Worm (Caenorhabditis elegans) whole organism, L3 larva: ENCODE data around the gene cup-16.

Experiments used
- ceh-9 ChIP-seq: sonication (generic microtip); optimal IDR thresholded peaks from 2 replicates; lab custom pipeline; 2018; ENCODE audit warnings: missing biosample characterization, missing genetic modification characterization
- lin-15B ChIP-seq: fragments of 150-350 bp; optimal IDR thresholded peaks from 2 replicates; lab custom pipeline; 2014; ENCODE audit warnings: missing biosample characterization, missing genetic modification characterization
- nhr-237 ChIP-seq: fragments of 150-350 bp; optimal IDR thresholded peaks from 2 replicates; lab custom pipeline; 2014; ENCODE audit warnings: missing biosample characterization, missing genetic modification characterization
- nhr-25 ChIP-seq: sonication (generic microtip); optimal IDR thresholded peaks from 2 replicates; lab custom pipeline; 2017; ENCODE audit warnings: missing biosample characterization, missing genetic modification characterization
- nhr-28 ChIP-seq: fragments of 150-350 bp; optimal IDR thresholded peaks from 2 replicates; lab custom pipeline; 2014; ENCODE audit warnings: missing biosample characterization, missing genetic modification characterization
- nhr-67 ChIP-seq: fragments of 150-350 bp; optimal IDR thresholded peaks from 2 replicates; lab custom pipeline; 2014; ENCODE audit warnings: missing biosample characterization, missing genetic modification characterization
- pqm-1 ChIP-seq: fragments of 150-350 bp; optimal IDR thresholded peaks from 2 replicates; lab custom pipeline; 2017; ENCODE audit warnings: missing biosample characterization, missing genetic modification characterization, inconsistent platforms
- skn-1 ChIP-seq: fragments of 150-350 bp; optimal IDR thresholded peaks from 2 replicates; lab custom pipeline; 2014; ENCODE audit warnings: missing biosample characterization, missing genetic modification characterization
- snpc-4 ChIP-seq: fragments of 150-350 bp; optimal IDR thresholded peaks from 2 replicates; lab custom pipeline; 2014; ENCODE audit warnings: missing biosample characterization, missing genetic modification characterization
- zag-1 ChIP-seq: fragments of 150-350 bp; optimal IDR thresholded peaks from 2 replicates; lab custom pipeline; 2014; ENCODE audit warnings: missing biosample characterization, missing genetic modification characterization
- ztf-11 ChIP-seq: fragments of 150-350 bp; optimal IDR thresholded peaks from 2 replicates; lab custom pipeline; 2014; ENCODE audit warnings: missing biosample characterization, missing genetic modification characterization

DNA sequence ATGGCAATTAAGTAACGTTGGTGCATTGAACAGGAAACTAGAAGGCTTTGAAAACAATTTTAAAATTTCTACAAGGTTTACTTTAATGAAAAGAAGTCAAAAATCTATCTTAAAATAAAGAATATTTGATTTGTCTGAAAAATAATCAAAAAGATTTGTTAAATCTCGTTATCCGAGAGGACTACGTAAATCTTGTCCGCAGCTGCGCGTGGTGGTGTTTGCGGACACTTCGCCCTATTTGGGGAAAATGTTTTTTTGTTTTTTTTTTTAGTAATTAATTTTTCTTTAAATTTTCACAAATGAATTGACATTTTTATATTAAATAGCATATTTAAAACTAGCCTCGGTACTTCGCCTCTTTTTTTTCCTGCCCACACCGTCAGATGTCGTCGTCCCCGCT lies 23.0 kb upstream of the cup-16 start:
- TF ChIP-seq skn-1 (no peak), zag-1 (tag; lab: Kevin White, UChicago) (no peak), nhr-237 (tag; lab: Kevin White, UChicago) (no peak), nhr-67 (tag; lab: Kevin White, UChicago) (no peak), snpc-4 (peak; percentile 49), ceh-9 (tag; lab: Kevin White, UChicago) (no peak), nhr-28 (tag; lab: Kevin White, UChicago) (no peak), pqm-1 (tag; lab: Kevin White, UChicago) (no peak), nhr-25 (no peak), lin-15B (tag; lab: Kevin White, UChicago) (peak; percentile 49), ztf-11 (tag; lab: Kevin White, UChicago) (no peak)
